Worm (Caenorhabditis elegans): ENCODE data around the gene R01B10.3.

DNA sequence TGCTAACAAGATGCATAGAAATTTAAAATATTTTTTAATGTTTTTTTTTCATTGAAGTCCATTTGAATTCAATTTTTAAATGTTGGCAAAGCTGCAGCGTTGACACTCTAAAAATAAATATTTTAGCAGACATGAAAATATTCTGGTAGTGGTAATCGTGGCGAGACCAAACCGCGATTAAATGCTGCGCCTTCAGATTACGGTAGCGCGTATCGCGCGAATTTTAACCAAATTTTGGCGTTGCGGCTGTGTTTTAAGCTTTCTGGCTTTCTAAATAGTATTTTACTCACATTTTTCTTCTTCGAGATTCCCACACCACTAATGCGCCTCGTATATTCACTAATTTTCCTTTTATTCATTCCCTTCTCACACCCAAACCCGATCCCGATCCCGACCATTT, 48.8 kb downstream of the R01B10.3 start, which contains the start of gene cpg-4:
- TF ChIP-seq nhr-12 (tag; optimal IDR thresholded peaks at IDR 0.05): no peak
- no peak for TF ChIP-seq ama-1 (optimal IDR thresholded peaks at IDR 0.05)
- no peak for TF ChIP-seq zag-1 (tag; optimal IDR thresholded peaks at IDR 0.05)
- TF ChIP-seq snpc-4 (tag; optimal IDR thresholded peaks at IDR 0.05): no peak
- no peak for TF ChIP-seq nhr-76 (tag; optimal IDR thresholded peaks at IDR 0.05)
- TF ChIP-seq eor-1 (tag; optimal IDR thresholded peaks at IDR 0.05): no peak
- TF ChIP-seq jun-1 (tag; optimal IDR thresholded peaks at IDR 0.05): no peak
- no peak for TF ChIP-seq mdl-1 (tag; optimal IDR thresholded peaks at IDR 0.05)
- no peak for TF ChIP-seq lin-15B (tag; optimal IDR thresholded peaks at IDR 0.05)

Measured in whole organism, L3 larva.